Worm (Caenorhabditis elegans) whole organism, young adult: Measurements from ENCODE around the gene pam-1.
A peak's percentile ranks its signal among the peaks of the same experiment; 100 is the strongest.

Source experiments
- C06A6.2 ChIP-seq: fragments of 200-800 bp; sonication (Bioruptor generic); conservative IDR thresholded peaks from 2 replicates; pipeline ENCODE4 v1.3.6; 2022; ENCODE audit warnings: missing genetic modification characterization, missing compliant biosample characterization
- C17E4.6 ChIP-seq: fragments of 200-800 bp; sonication (Bioruptor generic); IDR thresholded peaks from 2 replicates; pipeline ENCODE4 v1.3.6; 2022; ENCODE audit warnings: missing genetic modification reagents, missing genetic modification characterization, missing compliant biosample characterization
- F22D6.2 ChIP-seq: sonication (generic microtip); optimal IDR thresholded peaks from 2 replicates; lab custom pipeline; 2016; ENCODE audit warnings: mild to moderate bottlenecking, missing genetic modification characterization, missing compliant biosample characterization
- F49E8.2 ChIP-seq: sonication (generic microtip); optimal IDR thresholded peaks from 3 replicates; lab custom pipeline; 2017; ENCODE audit warnings: missing genetic modification characterization, mild to moderate bottlenecking, missing compliant biosample characterization, antibody characterized with exemption, moderate library complexity; ENCODE audit not compliant: insufficient read depth
- F57A8.1 ChIP-seq: fragments of 200-800 bp; sonication (Bioruptor generic); optimal IDR thresholded peaks from 2 replicates; lab custom pipeline; 2018; ENCODE audit warnings: mild to moderate bottlenecking, missing genetic modification characterization, moderate library complexity, missing compliant biosample characterization
- F57C9.4 ChIP-seq: sonication (generic microtip); optimal IDR thresholded peaks from 2 replicates; lab custom pipeline; 2017; ENCODE audit warnings: mild to moderate bottlenecking, missing genetic modification characterization, missing compliant biosample characterization
- T07F8.4 ChIP-seq: sonication (generic microtip); optimal IDR thresholded peaks from 2 replicates; lab custom pipeline; 2016; ENCODE audit warnings: mild to moderate bottlenecking, missing genetic modification characterization, moderate library complexity, missing compliant biosample characterization
- Y67H2A.10 ChIP-seq: fragments of 200-800 bp; sonication (Bioruptor generic); conservative IDR thresholded peaks from 2 replicates; pipeline ENCODE4 v1.3.6; 2022; ENCODE audit warnings: missing genetic modification reagents, missing genetic modification characterization, missing compliant biosample characterization
- Y79H2A.3 ChIP-seq: fragments of 200-800 bp; sonication (Bioruptor generic); conservative IDR thresholded peaks from 2 replicates; pipeline ENCODE4 v1.3.6; 2022; ENCODE audit warnings: missing genetic modification reagents, missing genetic modification characterization, missing compliant biosample characterization
- ZK185.1 ChIP-seq: sonication (generic microtip); optimal IDR thresholded peaks from 2 replicates; lab custom pipeline; 2016; ENCODE audit warnings: mild to moderate bottlenecking, missing genetic modification characterization, missing compliant biosample characterization; ENCODE audit not compliant: poor library complexity, severe bottlenecking
- akir-1 ChIP-seq: fragments of 200-800 bp; sonication (Bioruptor generic); optimal IDR thresholded peaks from 2 replicates; lab custom pipeline; 2018; ENCODE audit warnings: mild to moderate bottlenecking, missing genetic modification characterization, moderate library complexity, missing compliant biosample characterization
- atf-7 ChIP-seq: sonication (generic microtip); optimal IDR thresholded peaks from 2 replicates; lab custom pipeline; 2017; ENCODE audit warnings: mild to moderate bottlenecking, missing genetic modification characterization, missing compliant biosample characterization
- bed-2 ChIP-seq: fragments of 200-800 bp; sonication (Bioruptor generic); IDR thresholded peaks from 2 replicates; pipeline ENCODE4 v1.3.6; 2022; ENCODE audit warnings: missing genetic modification reagents, missing genetic modification characterization, missing compliant biosample characterization
- ccch-3 ChIP-seq: fragments of 200-800 bp; sonication (Bioruptor generic); optimal IDR thresholded peaks from 2 replicates; lab custom pipeline; 2018; ENCODE audit warnings: mild to moderate bottlenecking, missing genetic modification characterization, missing compliant biosample characterization
- ceh-100 ChIP-seq: fragments of 200-800 bp; sonication (Bioruptor generic); IDR thresholded peaks from 2 replicates; pipeline ENCODE4 v1.3.6; 2022; ENCODE audit warnings: missing genetic modification reagents, missing genetic modification characterization, missing compliant biosample characterization
- ceh-27 ChIP-seq: fragments of 200-800 bp; sonication (Bioruptor generic); optimal IDR thresholded peaks from 2 replicates; lab custom pipeline; 2018; ENCODE audit warnings: mild to moderate bottlenecking, missing genetic modification characterization, moderate library complexity, missing compliant biosample characterization
- egrh-3 ChIP-seq: fragments of 200-800 bp; sonication (Bioruptor generic); IDR thresholded peaks from 2 replicates; pipeline ENCODE4 v1.3.6; 2022; ENCODE audit warnings: missing genetic modification reagents, missing genetic modification characterization, missing compliant biosample characterization
- hlh-12 ChIP-seq: sonication (generic microtip); optimal IDR thresholded peaks from 2 replicates; lab custom pipeline; 2016; ENCODE audit warnings: missing genetic modification characterization, missing compliant biosample characterization
- hmg-20 ChIP-seq: fragments of 200-800 bp; sonication (Bioruptor generic); IDR thresholded peaks from 2 replicates; pipeline ENCODE4 v1.3.6; 2022; ENCODE audit warnings: missing genetic modification reagents, missing genetic modification characterization, missing compliant biosample characterization
- hrde-1 ChIP-seq: sonication (generic microtip); optimal IDR thresholded peaks from 2 replicates; lab custom pipeline; 2016; ENCODE audit warnings: missing genetic modification characterization, mild to moderate bottlenecking, missing compliant biosample characterization, moderate library complexity, missing genotype, missing genetic modification reagents, borderline replicate concordance
- lag-1 ChIP-seq: fragments of 200-800 bp; sonication (Bioruptor generic); IDR thresholded peaks from 2 replicates; pipeline ENCODE4 v1.3.6; 2022; ENCODE audit warnings: missing genetic modification reagents, missing genetic modification characterization, missing compliant biosample characterization
- let-526 ChIP-seq: fragments of 200-800 bp; sonication (Bioruptor generic); IDR thresholded peaks from 2 replicates; pipeline ENCODE4 v1.3.6; 2022; ENCODE audit warnings: missing genetic modification reagents, missing genetic modification characterization, missing compliant biosample characterization
- lin-35 ChIP-seq, 3 experiments: fragments of 150-350 bp in 2 of 3; sonication (generic microtip) in 1 of 3; optimal IDR thresholded peaks; 2 replicates each; lab custom pipeline; 2014 to 2018; ENCODE audit warnings: missing biosample characterization in 3 of 3, missing genetic modification characterization in 3 of 3, missing genetic modification reagents in 3 of 3
- lin-54 ChIP-seq: fragments of 200-800 bp; sonication (Bioruptor generic); optimal IDR thresholded peaks from 2 replicates; lab custom pipeline; 2018; ENCODE audit warnings: mild to moderate bottlenecking, missing genetic modification characterization, missing compliant biosample characterization
- madf-3 ChIP-seq: fragments of 200-800 bp; sonication (Bioruptor generic); IDR thresholded peaks from 2 replicates; pipeline ENCODE4 v1.3.6; 2022; ENCODE audit warnings: missing genetic modification reagents, missing genetic modification characterization, missing compliant biosample characterization
- pha-4 ChIP-seq: fragments of 150-350 bp; sonication (generic microtip); optimal IDR thresholded peaks from 2 replicates; lab custom pipeline; 2014; ENCODE audit warnings: missing biosample characterization, missing genetic modification reagents, missing genetic modification characterization
- rcor-1 ChIP-seq: fragments of 200-800 bp; sonication (Bioruptor generic); IDR thresholded peaks from 2 replicates; pipeline ENCODE4 v1.3.6; 2022; ENCODE audit warnings: missing genetic modification reagents, missing genetic modification characterization, missing compliant biosample characterization
- sdz-38 ChIP-seq: sonication (generic microtip); optimal IDR thresholded peaks from 2 replicates; lab custom pipeline; 2016; ENCODE audit warnings: missing genotype, missing genetic modification characterization, missing compliant biosample characterization
- snpc-1.3 ChIP-seq: sonication (generic microtip); optimal IDR thresholded peaks from 2 replicates; lab custom pipeline; 2017; ENCODE audit warnings: missing genetic modification characterization, mild to moderate bottlenecking, missing compliant biosample characterization, antibody characterized with exemption, moderate library complexity, missing genotype, missing genetic modification reagents; ENCODE audit not compliant: insufficient read depth
- tlf-1 ChIP-seq: fragments of 200-800 bp; sonication (Bioruptor generic); optimal IDR thresholded peaks from 2 replicates; lab custom pipeline; 2018; ENCODE audit warnings: mild to moderate bottlenecking, missing genetic modification characterization, missing compliant biosample characterization
- unc-130 ChIP-seq: sonication (generic microtip); optimal IDR thresholded peaks from 2 replicates; lab custom pipeline; 2016; ENCODE audit warnings: missing genetic modification reagents, missing genetic modification characterization, missing compliant biosample characterization
- xnd-1 ChIP-seq: sonication (generic microtip); optimal IDR thresholded peaks from 2 replicates; lab custom pipeline; 2016; ENCODE audit warnings: missing genotype, missing genetic modification reagents, missing genetic modification characterization, missing compliant biosample characterization
- zim-3 ChIP-seq: sonication (generic microtip); optimal IDR thresholded peaks from 2 replicates; lab custom pipeline; 2017; ENCODE audit warnings: mild to moderate bottlenecking, missing genetic modification characterization, moderate library complexity, missing compliant biosample characterization
- ztf-18 ChIP-seq: sonication (generic microtip); optimal IDR thresholded peaks from 2 replicates; lab custom pipeline; 2016; ENCODE audit warnings: missing genotype, mild to moderate bottlenecking, missing genetic modification characterization, missing compliant biosample characterization
- ztf-22 ChIP-seq: fragments of 200-800 bp; sonication (Bioruptor generic); optimal IDR thresholded peaks from 2 replicates; lab custom pipeline; 2018; ENCODE audit warnings: mild to moderate bottlenecking, missing genetic modification characterization, moderate library complexity, missing compliant biosample characterization
- ztf-26 ChIP-seq: sonication (generic microtip); optimal IDR thresholded peaks from 2 replicates; lab custom pipeline; 2017; ENCODE audit warnings: missing genetic modification characterization, missing compliant biosample characterization

Gene pam-1

ce11 chrIV:7505866-7506488, 44.6 kb downstream of the pam-1 start (continued):
- TF ChIP-seq C17E4.6 (GFP tag; lab: Robert Waterston, UW) (no peak), ztf-26 (peak; percentile 10), hmg-20 (no peak)

- no peak for TF ChIP-seq Y67H2A.10
- no peak for TF ChIP-seq rcor-1 (GFP tag; lab: Robert Waterston, UW)
- no peak for TF ChIP-seq F57C9.4 (tag; lab: Kevin White, UChicago)
- TF ChIP-seq pha-4 (tag; lab: Kevin White, UChicago), result no peak
- TF ChIP-seq tlf-1 (GFP tag; lab: Kevin White, UChicago), result no peak
- no peak for TF ChIP-seq hrde-1 (tag; lab: Kevin White, UChicago)
- TF ChIP-seq F49E8.2 (tag; lab: Kevin White, UChicago), result no peak
- TF ChIP-seq lin-35 (GFP tag; optimal IDR thresholded peaks at IDR 0.05; lab: Kevin White, UChicago), result no peak
- no peak for TF ChIP-seq F22D6.2 (tag; lab: Kevin White, UChicago)
- TF ChIP-seq madf-3 (GFP tag; lab: Robert Waterston, UW), result no peak
- TF ChIP-seq egrh-3 (GFP tag; lab: Robert Waterston, UW), result no peak
- no peak for TF ChIP-seq xnd-1 (tag; lab: Kevin White, UChicago)
- TF ChIP-seq ceh-27 (GFP tag; lab: Kevin White, UChicago), result no peak
- no peak for TF ChIP-seq ccch-3 (GFP tag; lab: Kevin White, UChicago)
- TF ChIP-seq sdz-38 (tag; lab: Kevin White, UChicago), result no peak
- no peak for TF ChIP-seq Y79H2A.3
- no peak for TF ChIP-seq hlh-12 (tag; lab: Kevin White, UChicago)
Measured at ce11 chrIV:7503322-7503721, 47.3 kb downstream of the pam-1 start, which contains the start of gene glt-6. TSS of gene glt-6 (plus strand) at chrIV:7503622.

ce11 chrIV:7501337-7501736, 49.3 kb downstream of the pam-1 start, which contains the start of gene F55G1.15:
TSS of gene F55G1.15 (minus strand) at chrIV:7501437.
- no peak for TF ChIP-seq lin-54 (GFP tag; lab: Kevin White, UChicago)
- TF ChIP-seq bed-2 (GFP tag; lab: Robert Waterston, UW), result no peak
- TF ChIP-seq akir-1 (GFP tag; lab: Kevin White, UChicago), result no peak
- no peak for TF ChIP-seq ztf-22 (GFP tag; lab: Kevin White, UChicago)
- TF ChIP-seq T07F8.4 (tag; lab: Kevin White, UChicago), result no peak
- no peak for TF ChIP-seq F57A8.1
- no peak for TF ChIP-seq zim-3
- TF ChIP-seq ZK185.1, result no peak
- no peak for TF ChIP-seq snpc-1.3 (tag; lab: Kevin White, UChicago)
- TF ChIP-seq ztf-18 (tag; lab: Kevin White, UChicago), result no peak
- TF ChIP-seq unc-130 (GFP tag; lab: Kevin White, UChicago), result no peak
- TF ChIP-seq let-526 (GFP tag; lab: Robert Waterston, UW), result no peak
- TF ChIP-seq C06A6.2 (GFP tag; lab: Robert Waterston, UW), result no peak
- no peak for TF ChIP-seq ceh-100 (GFP tag; lab: Robert Waterston, UW)
- no peak for TF ChIP-seq lag-1
- no peak for TF ChIP-seq atf-7 (tag; lab: Kevin White, UChicago)
- TF ChIP-seq, all 124 proteins: peak for 0
